1 fruit fly cellular context compared by ENCODE assay signal in genomic region chr3R:23225266-23225665, dm6.
A peak's percentile ranks its signal among the peaks of the same experiment; 100 is the strongest.
TF ChIP-seq lines count a peak whose summit lies in the region.

No protein-coding gene starts in this region.

TF ChIP-seq in whole organism, embryonic, 481 proteins besides CTCF, POLR2A, EP300 and RAD21 (continued from another document):
- peak; percentile 34 for TF ChIP-seq tio (GFP tag; optimal IDR thresholded peaks at IDR 0.05; lab: Kevin White, UChicago)
- no peak for TF ChIP-seq CG2889 (GFP tag; IDR thresholded peaks at IDR 0.05; lab: Robert Waterston, UW)
- TF ChIP-seq CG8388 (GFP tag; optimal IDR thresholded peaks at IDR 0.05; lab: Kevin White, UChicago): no peak
- no peak for TF ChIP-seq wor (GFP tag; IDR thresholded peaks at IDR 0.05; lab: Robert Waterston, UW)
- no peak for TF ChIP-seq gfzf (GFP tag; optimal IDR thresholded peaks at IDR 0.05; lab: Kevin White, UChicago)
- no peak for TF ChIP-seq Dad (GFP tag; optimal IDR thresholded peaks at IDR 0.05; lab: Kevin White, UChicago)
- no peak for TF ChIP-seq Awh (GFP tag; IDR thresholded peaks at IDR 0.05; lab: Robert Waterston, UW)
- no peak for TF ChIP-seq CG7963 (GFP tag; IDR thresholded peaks at IDR 0.05; lab: Robert Waterston, UW; ENCODE audit: partially characterized antibody)
- no peak for TF ChIP-seq CG9817 (tag; optimal IDR thresholded peaks at IDR 0.05; lab: Kevin White, UChicago)
- peak; percentile 38 for TF ChIP-seq bab2 (GFP tag; optimal IDR thresholded peaks at IDR 0.05; lab: Kevin White, UChicago)
- peak; percentile 64 for TF ChIP-seq CG2120 (GFP tag; optimal IDR thresholded peaks at IDR 0.05; lab: Kevin White, UChicago)
- TF ChIP-seq eyg (GFP tag; optimal IDR thresholded peaks at IDR 0.05; lab: Kevin White, UChicago): peak; percentile 55
- TF ChIP-seq trem (tag; optimal IDR thresholded peaks at IDR 0.05; lab: Kevin White, UChicago): no peak
- no peak for TF ChIP-seq CG5180 (GFP tag; optimal IDR thresholded peaks at IDR 0.05; lab: Kevin White, UChicago)
- TF ChIP-seq CG16863 (GFP tag; optimal IDR thresholded peaks at IDR 0.05; lab: Kevin White, UChicago): no peak
- peak; percentile 34 for TF ChIP-seq CG9727 (GFP tag; optimal IDR thresholded peaks at IDR 0.05; lab: Kevin White, UChicago)
- no peak for TF ChIP-seq CG10565 (GFP tag; optimal IDR thresholded peaks at IDR 0.05; lab: Kevin White, UChicago)
- TF ChIP-seq Rx (GFP tag; IDR thresholded peaks at IDR 0.05; lab: Robert Waterston, UW): no peak
- no peak for TF ChIP-seq Ravus (GFP tag; IDR thresholded peaks at IDR 0.05; lab: Robert Waterston, UW)
- TF ChIP-seq CoRest (tag; optimal IDR thresholded peaks at IDR 0.05; lab: Kevin White, UChicago): peak; percentile 33
- no peak for TF ChIP-seq CG18476 (GFP tag; optimal IDR thresholded peaks at IDR 0.05; lab: Kevin White, UChicago)
- TF ChIP-seq dpn (GFP tag; optimal IDR thresholded peaks at IDR 0.05; lab: Kevin White, UChicago): peak in 1 of 2 experiments; percentile 15
- TF ChIP-seq dysf (GFP tag; IDR thresholded peaks at IDR 0.05; lab: Robert Waterston, UW): peak; percentile 50; the same call in 1 of the 3 replicates
- TF ChIP-seq CG3281 (GFP tag; optimal IDR thresholded peaks at IDR 0.05; lab: Kevin White, UChicago): peak; percentile 57
- TF ChIP-seq crp (GFP tag; optimal IDR thresholded peaks at IDR 0.05; lab: Kevin White, UChicago): no peak
- no peak for TF ChIP-seq GATAe (GFP tag; conservative IDR thresholded peaks at IDR 0.05; lab: Robert Waterston, UW)
- no peak for TF ChIP-seq sna (GFP tag; IDR thresholded peaks at IDR 0.05; lab: Robert Waterston, UW; ENCODE audit: partially characterized antibody)
- TF ChIP-seq CG34224 (GFP tag; IDR thresholded peaks at IDR 0.05; lab: Robert Waterston, UW; ENCODE audit: partially characterized antibody): no peak
- TF ChIP-seq NfI (GFP tag; optimal IDR thresholded peaks at IDR 0.05; lab: Kevin White, UChicago): peak; percentile 24
- no peak for TF ChIP-seq Opbp (GFP tag; IDR thresholded peaks at IDR 0.05; lab: Robert Waterston, UW; ENCODE audit: partially characterized antibody)
- no peak for TF ChIP-seq CG8281 (tag; optimal IDR thresholded peaks at IDR 0.05; lab: Kevin White, UChicago)
- TF ChIP-seq CG15696 (tag; optimal IDR thresholded peaks at IDR 0.05; lab: Kevin White, UChicago): no peak
- no peak for TF ChIP-seq Eip74EF (GFP tag; optimal IDR thresholded peaks at IDR 0.05; lab: Kevin White, UChicago)
- TF ChIP-seq prd (optimal IDR thresholded peaks at IDR 0.05; lab: Kevin White, UChicago): no peak
- TF ChIP-seq prd (GFP tag; IDR thresholded peaks at IDR 0.05; lab: Robert Waterston, UW): no peak
- TF ChIP-seq peb (GFP tag; IDR thresholded peaks at IDR 0.05; lab: Robert Waterston, UW): no peak
- TF ChIP-seq CG10654 (GFP tag; optimal IDR thresholded peaks at IDR 0.05; lab: Kevin White, UChicago): no peak
- TF ChIP-seq TFAM (GFP tag; optimal IDR thresholded peaks at IDR 0.05; lab: Kevin White, UChicago): no peak
- no peak for TF ChIP-seq CG30020 (tag; optimal IDR thresholded peaks at IDR 0.05; lab: Kevin White, UChicago)
- no peak for TF ChIP-seq nerfin-2 (GFP tag; IDR thresholded peaks at IDR 0.05; lab: Robert Waterston, UW; ENCODE audit: partially characterized antibody)
- no peak for TF ChIP-seq CG11085 (GFP tag; IDR thresholded peaks at IDR 0.05; lab: Robert Waterston, UW)
- TF ChIP-seq klu (GFP tag; IDR thresholded peaks at IDR 0.05; lab: Robert Waterston, UW): no peak
- peak; percentile 20; the same call in 1 of the 2 replicates for TF ChIP-seq CG14441 (GFP tag; IDR thresholded peaks at IDR 0.05; lab: Robert Waterston, UW)
- TF ChIP-seq ara (GFP tag; IDR thresholded peaks at IDR 0.05; lab: Robert Waterston, UW): no peak
- no peak for TF ChIP-seq Aef1 (GFP tag; IDR thresholded peaks at IDR 0.05; lab: Robert Waterston, UW)
- TF ChIP-seq CG17328 (GFP tag; IDR thresholded peaks at IDR 0.05; lab: Robert Waterston, UW): no peak
- no peak for TF ChIP-seq CG32767 (GFP tag; IDR thresholded peaks at IDR 0.05; lab: Robert Waterston, UW)
- TF ChIP-seq disco-r (GFP tag; optimal IDR thresholded peaks at IDR 0.05; lab: Kevin White, UChicago): no peak
- TF ChIP-seq Side (GFP tag; optimal IDR thresholded peaks at IDR 0.05; lab: Kevin White, UChicago): peak; percentile 28
- TF ChIP-seq stc (GFP tag; IDR thresholded peaks at IDR 0.05; lab: Robert Waterston, UW): no peak
- no peak for TF ChIP-seq eve (GFP tag; optimal IDR thresholded peaks at IDR 0.05; lab: Kevin White, UChicago)
- TF ChIP-seq CG6272 (GFP tag; IDR thresholded peaks at IDR 0.05; lab: Robert Waterston, UW): no peak
- peak; percentile 52; the same call in 2 of the 3 replicates for TF ChIP-seq Dbx (GFP tag; IDR thresholded peaks at IDR 0.05; lab: Robert Waterston, UW)
- no peak for TF ChIP-seq CG13123 (GFP tag; optimal IDR thresholded peaks at IDR 0.05; lab: Kevin White, UChicago)
- no peak for TF ChIP-seq E2f2 (GFP tag; IDR thresholded peaks at IDR 0.05; lab: Robert Waterston, UW)
- no peak for TF ChIP-seq ro (GFP tag; IDR thresholded peaks at IDR 0.05; lab: Robert Waterston, UW)
- no peak for TF ChIP-seq ken (GFP tag; IDR thresholded peaks at IDR 0.05; lab: Robert Waterston, UW)
- no peak for TF ChIP-seq CG14710 (tag; optimal IDR thresholded peaks at IDR 0.05; lab: Kevin White, UChicago)
- TF ChIP-seq CG17186 (GFP tag; optimal IDR thresholded peaks at IDR 0.05; lab: Kevin White, UChicago): no peak
- no peak for TF ChIP-seq CG14050 (GFP tag; IDR thresholded peaks at IDR 0.05; lab: Robert Waterston, UW)
- TF ChIP-seq ci (GFP tag; IDR thresholded peaks at IDR 0.05; lab: Robert Waterston, UW): 0 out of 3 replicates have a peak, but pooled peaks have one; percentile 23
- peak; percentile 65 for TF ChIP-seq Rfx (GFP tag; IDR thresholded peaks at IDR 0.05; lab: Robert Waterston, UW)
- TF ChIP-seq ftz-f1 (GFP tag; optimal IDR thresholded peaks at IDR 0.05; lab: Kevin White, UChicago): no peak
- TF ChIP-seq Doc3 (GFP tag; IDR thresholded peaks at IDR 0.05; lab: Robert Waterston, UW; ENCODE audit: partially characterized antibody): no peak
- no peak for TF ChIP-seq Scr (GFP tag; IDR thresholded peaks at IDR 0.05; lab: Robert Waterston, UW; ENCODE audit: partially characterized antibody)
- TF ChIP-seq amos (GFP tag; IDR thresholded peaks at IDR 0.05; lab: Robert Waterston, UW; ENCODE audit: partially characterized antibody): no peak
